Fruit fly (Drosophila melanogaster) whole organism, adult: ENCODE measurements around the gene CG17267.
A peak's percentile ranks its signal among the peaks of the same experiment; 100 is the strongest.

Source experiments
- CG11617 ChIP-seq: fragments of 200-800 bp; sonication (Bioruptor generic); optimal IDR thresholded peaks from 2 replicates; lab custom pipeline; 2017; ENCODE audit warnings: mild to moderate bottlenecking, missing biosample characterization, missing genetic modification reagents, missing genetic modification characterization
- CG12768 ChIP-seq: fragments of 200-800 bp; sonication (Bioruptor generic); optimal IDR thresholded peaks from 2 replicates; lab custom pipeline; 2017; ENCODE audit warnings: missing biosample characterization, missing genetic modification characterization, mild to moderate bottlenecking, moderate library complexity, missing genetic modification reagents
- CG14711 ChIP-seq: fragments of 200-800 bp; sonication (Bioruptor generic); optimal IDR thresholded peaks from 2 replicates; lab custom pipeline; 2018; ENCODE audit warnings: missing biosample characterization, mild to moderate bottlenecking, missing genetic modification characterization, moderate library complexity
- CG1620 ChIP-seq: fragments of 200-800 bp; sonication (Bioruptor generic); optimal IDR thresholded peaks from 2 replicates; lab custom pipeline; 2016; ENCODE audit warnings: missing biosample characterization, missing genetic modification characterization
- CG33017 ChIP-seq: fragments of 200-800 bp; sonication (Bioruptor generic); optimal IDR thresholded peaks from 2 replicates; lab custom pipeline; 2018; ENCODE audit warnings: missing biosample characterization, mild to moderate bottlenecking, missing genetic modification characterization, moderate library complexity
- CG5204 ChIP-seq: fragments of 200-800 bp; sonication (Bioruptor generic); optimal IDR thresholded peaks from 2 replicates; lab custom pipeline; 2016; ENCODE audit warnings: missing biosample characterization, missing genetic modification characterization
- CG7045 ChIP-seq: fragments of 200-800 bp; sonication (Bioruptor generic); optimal IDR thresholded peaks from 2 replicates; lab custom pipeline; 2017; ENCODE audit warnings: missing biosample characterization, mild to moderate bottlenecking, missing genetic modification characterization
- CG7101 ChIP-seq: fragments of 200-800 bp; sonication (Bioruptor generic); optimal IDR thresholded peaks from 2 replicates; lab custom pipeline; 2018; ENCODE audit warnings: missing biosample characterization, mild to moderate bottlenecking, missing genetic modification characterization, moderate library complexity
- Clk ChIP-seq: fragments of 200-800 bp; sonication (Bioruptor generic); optimal IDR thresholded peaks from 2 replicates; lab custom pipeline; 2017; ENCODE audit warnings: missing biosample characterization, missing genetic modification characterization
- Crg-1 ChIP-seq: fragments of 200-800 bp; sonication (Bioruptor generic); optimal IDR thresholded peaks from 2 replicates; lab custom pipeline; 2016; ENCODE audit warnings: missing biosample characterization, missing genetic modification characterization
- Hr96 ChIP-seq: fragments of 200-800 bp; sonication (Bioruptor generic); optimal IDR thresholded peaks from 2 replicates; lab custom pipeline; 2016; ENCODE audit warnings: missing biosample characterization, missing genetic modification characterization
- Mnt ChIP-seq: fragments of 200-800 bp; sonication (Bioruptor generic); optimal IDR thresholded peaks from 2 replicates; lab custom pipeline; 2016; ENCODE audit warnings: missing biosample characterization, mild to moderate bottlenecking, missing genetic modification characterization
- bab1 ChIP-seq: fragments of 200-800 bp; sonication (Bioruptor generic); optimal IDR thresholded peaks from 3 replicates; lab custom pipeline; 2019; ENCODE audit warnings: missing biosample characterization, mild to moderate bottlenecking, missing genetic modification characterization, moderate library complexity
- cic ChIP-seq: fragments of 200-800 bp; sonication (Bioruptor generic); optimal IDR thresholded peaks from 2 replicates; lab custom pipeline; 2017; ENCODE audit warnings: missing biosample characterization, mild to moderate bottlenecking, missing genetic modification characterization, moderate library complexity
- cnc ChIP-seq, 2 experiments: fragments of >200 bp; optimal IDR thresholded peaks; 2 replicates each; lab custom pipeline; 2017
- kay ChIP-seq: fragments of 200-800 bp; sonication (Bioruptor generic); peaks from one replicate; lab custom pipeline; 2016; ENCODE audit warnings: missing biosample characterization, missing genetic modification characterization, borderline replicate concordance
- ovo ChIP-seq: fragments of 200-800 bp; sonication (Bioruptor generic); optimal IDR thresholded peaks from 2 replicates; lab custom pipeline; 2016; ENCODE audit warnings: missing biosample characterization, missing genetic modification characterization
- pad ChIP-seq: fragments of 200-800 bp; sonication (Bioruptor generic); optimal IDR thresholded peaks from 3 replicates; lab custom pipeline; 2017; ENCODE audit warnings: missing biosample characterization, missing genetic modification characterization, mild to moderate bottlenecking, moderate library complexity, missing genetic modification reagents
- tj ChIP-seq: fragments of 200-800 bp; sonication (Bioruptor generic); optimal IDR thresholded peaks from 3 replicates; lab custom pipeline; 2017; ENCODE audit warnings: missing biosample characterization, mild to moderate bottlenecking, missing genetic modification characterization, moderate library complexity
- toe ChIP-seq: fragments of 200-800 bp; sonication (Bioruptor generic); optimal IDR thresholded peaks from 2 replicates; lab custom pipeline; 2016; ENCODE audit warnings: missing biosample characterization, missing genetic modification characterization

The CG17267 gene

dm6 chr3R:20739000-20739399 is at the start of gene CG17267:
TSS of gene CG17267 (minus strand) at chr3R:20739100.
- no peak for TF ChIP-seq kay (GFP tag; lab: Kevin White, UChicago)
- TF ChIP-seq cic (GFP tag; lab: Kevin White, UChicago), result no peak
- no peak for TF ChIP-seq Hr96 (GFP tag; lab: Kevin White, UChicago)
- no peak for TF ChIP-seq CG11617 (GFP tag; lab: Kevin White, UChicago)
- no peak for TF ChIP-seq CG5204 (GFP tag; lab: Kevin White, UChicago)
- no peak for TF ChIP-seq pad (GFP tag; lab: Kevin White, UChicago)
- TF ChIP-seq CG33017 (tag; lab: Kevin White, UChicago), result no peak
- no peak for TF ChIP-seq CG7045 (GFP tag; lab: Kevin White, UChicago)
- no peak for TF ChIP-seq cnc (optimal IDR thresholded peaks at IDR 0.05; lab: Kevin White, UChicago)
- TF ChIP-seq Crg-1, result no peak
- no peak for TF ChIP-seq ovo (GFP tag; lab: Kevin White, UChicago)

DNA sequence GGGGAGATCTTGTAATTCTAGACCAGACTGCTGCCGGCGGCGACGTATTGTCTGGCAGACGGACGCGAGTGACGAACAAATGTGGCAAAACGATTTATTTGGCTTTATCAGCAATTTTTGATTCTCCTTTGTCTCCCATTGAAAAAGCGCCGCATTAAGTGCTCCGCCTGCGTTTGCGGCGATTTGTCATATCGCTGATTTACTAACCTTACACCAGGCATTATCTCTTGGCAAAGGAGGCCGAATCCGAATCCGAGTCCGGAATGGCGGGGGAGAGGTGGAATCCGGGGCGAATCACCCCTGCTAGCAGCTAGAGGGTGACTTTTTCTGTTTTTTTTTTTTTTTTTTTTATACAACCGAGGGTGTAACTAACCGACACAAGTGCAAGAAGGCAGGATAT is 49.7 kb upstream of the CG17267 start:
- TF ChIP-seq CG7045 (GFP tag; lab: Kevin White, UChicago), result no peak
- TF ChIP-seq Crg-1, result no peak
- peak; percentile 81 for TF ChIP-seq tj (GFP tag; lab: Kevin White, UChicago)
- TF ChIP-seq Clk (GFP tag; lab: Kevin White, UChicago), result no peak

DNA sequence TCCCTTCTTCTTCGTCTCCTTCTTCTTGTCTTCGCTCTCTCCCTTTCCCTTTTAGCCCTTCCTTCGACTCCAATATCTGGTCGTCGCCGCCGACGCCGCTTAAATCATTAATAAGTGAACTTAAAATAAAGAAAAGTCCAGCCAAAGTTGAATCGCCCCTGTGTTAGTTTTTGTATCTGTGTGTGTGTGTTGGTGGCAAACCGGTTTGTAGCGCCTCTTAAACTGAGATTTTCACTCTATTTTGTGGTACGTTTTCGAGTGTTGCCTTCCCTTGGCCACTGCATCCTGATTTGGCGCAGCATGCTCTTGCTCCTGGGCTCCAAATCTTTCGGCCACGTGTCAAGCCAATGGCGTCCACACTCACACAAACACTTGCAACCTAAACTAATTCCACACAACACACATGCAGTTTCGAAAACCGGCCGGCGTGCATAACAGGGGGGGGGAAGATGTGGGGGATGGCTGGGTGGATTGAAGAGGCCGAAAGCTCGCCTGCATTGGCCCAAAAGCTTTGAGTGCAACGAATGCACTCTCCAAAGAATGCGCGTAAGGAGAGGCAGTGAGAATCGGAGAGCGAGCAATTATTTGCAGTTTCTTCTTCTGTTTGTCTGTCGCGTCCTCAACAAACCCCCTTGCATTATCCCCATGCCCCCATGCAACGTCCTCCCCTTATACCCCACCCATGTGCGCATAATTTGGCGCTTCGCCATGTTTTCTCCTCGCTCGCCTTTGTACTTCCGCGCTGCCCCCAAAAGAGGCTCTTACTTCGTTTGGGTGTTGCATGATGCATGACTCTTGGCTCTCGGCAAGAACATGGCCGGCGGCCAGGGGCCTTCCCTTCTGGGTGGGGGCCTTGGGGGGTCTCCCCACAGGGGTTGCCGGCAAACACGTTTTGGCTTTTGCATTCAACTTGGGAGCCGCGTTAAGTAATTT is 45.8 kb upstream of the CG17267 start:
- TF ChIP-seq Clk (GFP tag; lab: Kevin White, UChicago) (peak; percentile 37), Mnt (GFP tag; lab: Kevin White, UChicago) (peak; percentile 74), cic (GFP tag; lab: Kevin White, UChicago) (peak; percentile 30), pad (GFP tag; lab: Kevin White, UChicago) (peak; percentile 60), CG5204 (GFP tag; lab: Kevin White, UChicago) (no peak), CG12768 (peak; percentile 33), CG7045 (GFP tag; lab: Kevin White, UChicago) (peak; percentile 20), Crg-1 (no peak), CG33017 (tag; lab: Kevin White, UChicago) (no peak), CG11617 (GFP tag; lab: Kevin White, UChicago) (no peak), CG1620 (GFP tag; lab: Kevin White, UChicago) (no peak), tj (GFP tag; lab: Kevin White, UChicago) (peak; percentile 19)

DNA sequence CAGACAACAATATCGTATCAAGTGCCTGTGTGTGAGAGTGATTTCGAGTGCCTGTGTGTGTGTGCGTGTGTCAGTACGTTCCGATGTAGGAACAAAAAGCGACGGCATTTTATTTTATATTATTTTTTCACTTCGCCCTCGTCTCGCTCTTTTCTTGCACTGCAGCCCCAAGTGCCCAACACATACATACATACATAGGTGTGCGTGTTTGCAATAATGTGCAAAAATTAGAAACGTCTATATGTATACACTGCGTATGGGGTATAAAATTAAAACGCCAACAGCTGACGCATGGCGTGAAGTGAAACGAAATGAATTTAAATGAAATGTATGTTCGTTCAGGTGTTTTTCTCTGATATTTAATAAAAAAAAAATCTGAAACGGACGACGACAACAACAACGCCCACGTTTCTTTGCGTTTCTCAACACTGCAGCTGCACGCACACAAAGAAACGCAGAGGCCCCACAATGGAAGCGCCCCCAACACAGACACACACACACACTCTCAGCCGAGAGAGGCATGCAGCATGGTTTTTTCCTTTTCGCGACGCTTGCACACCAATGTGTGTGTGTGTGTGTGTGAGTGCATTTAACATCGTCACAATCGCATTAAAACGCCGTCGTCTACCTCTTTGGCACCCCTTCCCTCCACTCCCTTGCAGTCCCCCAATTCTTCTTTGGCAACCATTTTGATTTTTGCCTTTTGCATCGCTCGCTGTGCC is 45.0 kb upstream of the CG17267 start:
- TF ChIP-seq CG33017 (tag; lab: Kevin White, UChicago) (peak; percentile 37), kay (GFP tag; lab: Kevin White, UChicago) (peak; percentile 99), CG7045 (GFP tag; lab: Kevin White, UChicago) (peak; percentile 38), cic (GFP tag; lab: Kevin White, UChicago) (peak; percentile 36), toe (GFP tag; lab: Kevin White, UChicago) (peak; percentile 72), CG11617 (GFP tag; lab: Kevin White, UChicago) (peak; percentile 75), CG1620 (GFP tag; lab: Kevin White, UChicago) (peak; percentile 24), cnc (optimal IDR thresholded peaks at IDR 0.05; lab: Kevin White, UChicago) (no peak), pad (GFP tag; lab: Kevin White, UChicago) (peak; percentile 40), Mnt (GFP tag; lab: Kevin White, UChicago) (peak; percentile 58), Crg-1 (peak; percentile 59), Hr96 (GFP tag; lab: Kevin White, UChicago) (no peak), CG12768 (peak; percentile 44), CG5204 (GFP tag; lab: Kevin White, UChicago) (peak; percentile 73), CG7101 (tag; lab: Kevin White, UChicago) (peak; percentile 28), ovo (GFP tag; lab: Kevin White, UChicago) (peak; percentile 20), Clk (GFP tag; lab: Kevin White, UChicago) (no peak), bab1 (no peak), CG14711 (tag; lab: Kevin White, UChicago) (peak; percentile 31), tj (GFP tag; lab: Kevin White, UChicago) (peak; percentile 60)

DNA sequence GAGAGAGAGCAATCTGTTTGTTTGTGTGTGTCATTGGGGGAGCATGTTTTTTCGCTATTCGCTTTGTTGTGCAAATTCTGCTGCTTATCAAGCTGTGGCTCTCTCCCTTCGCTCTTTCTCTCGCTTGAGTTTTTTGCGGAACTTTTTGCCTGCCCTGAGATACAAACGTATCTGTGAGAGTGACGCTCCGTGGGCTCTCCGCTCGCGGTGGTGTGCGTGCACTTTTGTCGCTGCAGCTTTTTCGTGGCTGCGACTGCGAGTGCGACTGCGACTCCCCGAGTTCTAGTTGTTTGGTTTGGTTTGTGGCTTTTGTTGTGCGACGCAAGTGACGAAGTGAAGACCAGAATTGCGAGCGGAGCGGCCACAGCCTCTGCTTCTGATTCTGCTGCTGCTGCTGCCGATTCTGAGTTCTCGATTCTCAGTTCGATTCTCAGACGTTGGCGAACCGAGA is 43.8 kb upstream of the CG17267 start:
- TF ChIP-seq CG7101 (tag; lab: Kevin White, UChicago) (peak; percentile 22), CG14711 (tag; lab: Kevin White, UChicago) (peak; percentile 50), tj (GFP tag; lab: Kevin White, UChicago) (peak; percentile 73), cnc (optimal IDR thresholded peaks at IDR 0.05; lab: Kevin White, UChicago) (no peak), ovo (GFP tag; lab: Kevin White, UChicago) (peak; percentile 60), CG1620 (GFP tag; lab: Kevin White, UChicago) (no peak), pad (GFP tag; lab: Kevin White, UChicago) (no peak), kay (GFP tag; lab: Kevin White, UChicago) (peak; percentile 96), Crg-1 (no peak), CG5204 (GFP tag; lab: Kevin White, UChicago) (no peak), cic (GFP tag; lab: Kevin White, UChicago) (peak; percentile 92), CG12768 (peak; percentile 80), Clk (GFP tag; lab: Kevin White, UChicago) (peak; percentile 72), CG33017 (tag; lab: Kevin White, UChicago) (peak; percentile 66), Hr96 (GFP tag; lab: Kevin White, UChicago) (peak; percentile 23), toe (GFP tag; lab: Kevin White, UChicago) (peak; percentile 62), CG7045 (GFP tag; lab: Kevin White, UChicago) (peak; percentile 31), Mnt (GFP tag; lab: Kevin White, UChicago) (peak; percentile 74), CG11617 (GFP tag; lab: Kevin White, UChicago) (no peak), bab1 (peak; percentile 98)
